Worm (Caenorhabditis elegans): ENCODE data around the gene T02H6.1.

The T02H6.1 gene

DNA sequence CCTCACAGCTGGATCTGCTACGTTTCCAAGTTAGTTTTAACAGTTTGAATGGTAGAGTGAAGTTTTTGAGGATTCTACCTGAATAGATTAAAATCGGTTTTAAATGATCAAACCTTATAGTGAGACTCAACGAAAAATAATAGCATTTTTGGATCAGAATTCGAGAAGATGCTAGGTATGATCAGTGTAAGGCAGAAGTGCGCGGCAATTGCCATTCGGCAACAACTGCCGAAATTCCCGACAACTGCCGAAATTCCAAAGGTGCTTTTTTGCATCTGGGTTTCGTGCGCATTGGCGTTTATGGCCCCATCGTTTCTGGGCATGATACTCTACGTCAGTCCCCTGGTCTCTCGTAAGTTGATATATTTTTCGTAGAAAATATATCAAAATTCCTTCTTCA lies 25.7 kb upstream of the T02H6.1 start, which contains the start of gene T02H6.6:
T02H6.6 (plus strand) TSS at position 301 of the 400 bp plus-strand sequence.
- TF ChIP-seq flt-1 (GFP tag; IDR thresholded peaks at IDR 0.05) (no peak), ref-1 (GFP tag; conservative IDR thresholded peaks at IDR 0.05) (no peak), T22C8.4 (GFP tag; IDR thresholded peaks at IDR 0.05) (no peak), ztf-23 (GFP tag; IDR thresholded peaks at IDR 0.05) (no peak), tab-1 (GFP tag; IDR thresholded peaks at IDR 0.05) (no peak), klf-2 (GFP tag; conservative IDR thresholded peaks at IDR 0.05) (no peak), med-1 (GFP tag; optimal IDR thresholded peaks at IDR 0.05; ENCODE audit: insufficient read depth) (no peak), ztf-29 (GFP tag; IDR thresholded peaks at IDR 0.05) (no peak), cog-1 (tag; optimal IDR thresholded peaks at IDR 0.05) (no peak)

DNA sequence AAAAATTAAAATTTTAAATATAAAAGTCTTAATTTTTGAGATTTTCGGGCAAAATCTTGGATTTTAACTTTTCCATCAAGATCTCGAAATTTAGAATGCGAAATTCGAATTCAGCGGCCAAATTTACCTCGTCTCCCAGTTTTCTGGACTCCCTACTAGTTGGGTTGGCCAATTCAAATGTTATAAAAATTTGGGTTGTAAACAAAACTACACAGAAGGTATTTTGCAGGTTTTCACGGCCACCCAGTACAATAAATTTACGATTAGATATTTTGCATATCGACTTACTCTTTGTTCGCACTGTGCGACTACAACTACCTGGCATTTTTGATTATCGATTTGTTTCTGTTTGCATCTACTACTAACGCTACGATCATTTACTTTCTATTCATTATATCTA lies 24.4 kb upstream of the T02H6.1 start, which contains the start of gene T02H6.5:
T02H6.5 (plus strand) TSS at position 301 of the 400 bp plus-strand sequence.
- TF ChIP-seq klf-2 (GFP tag; conservative IDR thresholded peaks at IDR 0.05): no peak
- no peak for TF ChIP-seq cog-1 (tag; optimal IDR thresholded peaks at IDR 0.05)
- no peak for TF ChIP-seq med-1 (GFP tag; optimal IDR thresholded peaks at IDR 0.05; ENCODE audit: insufficient read depth)
- no peak for TF ChIP-seq tab-1 (GFP tag; IDR thresholded peaks at IDR 0.05)
- TF ChIP-seq ztf-29 (GFP tag; IDR thresholded peaks at IDR 0.05): no peak
- no peak for TF ChIP-seq flt-1 (GFP tag; IDR thresholded peaks at IDR 0.05)
- TF ChIP-seq T22C8.4 (GFP tag; IDR thresholded peaks at IDR 0.05): no peak

DNA sequence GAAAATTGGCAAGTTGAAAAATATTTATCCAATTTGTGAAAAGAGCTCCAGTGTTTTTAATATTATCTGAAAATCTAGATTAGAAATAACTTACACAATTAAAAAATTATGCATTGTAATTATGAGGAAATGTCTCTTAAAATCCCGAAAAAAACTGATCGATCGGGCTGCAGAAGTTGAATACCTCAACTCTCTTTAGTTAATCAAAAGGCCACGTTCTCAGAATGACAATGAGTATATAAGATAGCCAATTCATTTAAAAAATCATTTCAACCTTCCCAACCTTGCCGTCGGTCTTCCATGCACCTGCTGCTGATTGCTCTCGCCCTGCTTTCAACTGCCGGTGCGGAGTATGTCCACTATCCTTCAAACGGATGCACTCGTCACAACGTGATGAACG lies 19.4 kb upstream of the T02H6.1 start, which contains the start of gene T02H6.4:
T02H6.4 (plus strand) TSS at position 301 of the 400 bp plus-strand sequence.
- TF ChIP-seq med-1 (GFP tag; optimal IDR thresholded peaks at IDR 0.05; ENCODE audit: insufficient read depth) (no peak), flt-1 (GFP tag; IDR thresholded peaks at IDR 0.05) (no peak)

DNA sequence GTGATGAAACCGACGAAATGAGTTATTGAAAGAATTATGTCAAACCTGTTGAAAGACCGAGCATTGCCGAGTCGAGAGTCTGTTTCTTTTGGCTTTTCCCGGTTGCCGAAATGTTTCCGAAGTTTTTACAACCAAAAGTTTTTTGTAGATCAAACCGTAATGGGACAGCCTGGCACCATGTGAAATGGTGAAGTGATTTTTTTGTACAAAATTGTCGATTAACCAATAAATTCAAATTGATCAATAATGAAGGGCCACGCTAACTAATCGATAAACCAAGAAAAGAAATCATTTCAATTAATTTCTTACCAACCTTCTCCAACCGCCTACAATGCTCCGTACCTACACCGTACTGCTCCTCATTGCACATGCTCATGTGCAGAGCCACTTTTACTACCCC lies 17.6 kb upstream of the T02H6.1 start, which contains the start of gene T02H6.3:
T02H6.3 (plus strand) TSS at position 301 of the 400 bp plus-strand sequence.
- no peak for TF ChIP-seq cog-1 (tag; optimal IDR thresholded peaks at IDR 0.05)
- no peak for TF ChIP-seq klf-2 (GFP tag; conservative IDR thresholded peaks at IDR 0.05)
- no peak for TF ChIP-seq ztf-29 (GFP tag; IDR thresholded peaks at IDR 0.05)
- TF ChIP-seq flt-1 (GFP tag; IDR thresholded peaks at IDR 0.05): no peak
- no peak for TF ChIP-seq tab-1 (GFP tag; IDR thresholded peaks at IDR 0.05)

DNA sequence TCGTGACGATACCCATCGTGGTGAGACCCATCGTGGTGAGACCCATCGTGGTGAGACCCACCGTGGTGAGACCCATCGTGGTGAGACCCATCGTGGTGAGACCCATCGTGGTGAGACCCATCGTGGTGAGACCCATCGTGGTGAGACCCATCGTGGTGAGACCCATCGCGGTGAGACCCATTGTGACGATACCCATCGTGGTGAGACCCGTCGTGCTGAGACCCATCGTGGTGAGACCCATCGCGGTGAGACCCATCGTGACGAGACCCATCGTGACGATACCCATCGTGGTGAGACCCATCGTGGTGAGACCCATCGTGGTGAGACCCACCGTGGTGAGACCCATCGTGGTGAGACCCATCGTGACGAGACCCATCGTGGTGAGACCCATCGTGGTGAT lies 14.1 kb upstream of the T02H6.1 start:
- TF ChIP-seq ref-1 (GFP tag; conservative IDR thresholded peaks at IDR 0.05): 0 out of 2 replicates have a peak, but pooled peaks have one; percentile 28
- TF ChIP-seq ztf-23 (GFP tag; IDR thresholded peaks at IDR 0.05): peak; percentile 41; the same call in 1 of the 2 replicates
- peak; percentile 80 for TF ChIP-seq tab-1 (GFP tag; IDR thresholded peaks at IDR 0.05)
- TF ChIP-seq T22C8.4 (GFP tag; IDR thresholded peaks at IDR 0.05): peak; percentile 34; the same call in 1 of the 2 replicates

DNA sequence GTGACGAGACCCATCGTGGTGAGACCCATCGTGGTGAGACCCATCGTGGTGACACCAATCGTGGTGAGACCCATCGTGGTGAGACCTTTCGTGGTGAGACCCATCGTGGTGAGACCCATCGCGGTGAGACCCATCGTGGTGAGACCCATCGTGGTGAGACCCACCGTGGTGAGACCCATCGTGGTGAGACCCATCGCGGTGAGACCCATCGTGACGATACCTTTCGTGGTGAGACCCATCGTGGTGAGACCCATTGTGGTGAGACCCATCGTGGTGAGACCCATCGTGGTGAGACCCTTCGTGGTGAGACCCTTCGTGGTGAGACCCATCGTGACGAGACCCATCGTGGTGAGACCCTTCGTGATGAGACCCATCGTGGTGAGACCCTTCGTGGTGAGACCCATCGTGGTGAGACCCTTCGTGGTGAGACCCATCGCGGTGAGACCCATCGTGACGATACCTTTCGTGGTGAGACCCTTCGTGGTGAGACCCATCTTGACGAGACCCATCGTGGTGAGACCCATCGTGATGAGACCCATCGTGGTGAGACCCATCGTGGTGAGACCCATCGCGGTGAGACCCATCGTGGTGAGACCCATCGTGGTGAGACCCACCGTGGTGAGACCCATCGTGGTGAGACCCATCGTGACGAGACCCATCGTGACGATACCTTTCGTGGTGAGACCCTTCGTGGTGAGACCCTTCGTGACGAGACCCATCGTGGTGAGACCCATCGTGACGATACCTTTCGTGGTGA lies 12.2 kb upstream of the T02H6.1 start:
- TF ChIP-seq tab-1 (GFP tag; IDR thresholded peaks at IDR 0.05) (peak; percentile 81), ztf-29 (GFP tag; IDR thresholded peaks at IDR 0.05) (peak; percentile 23; the same call in 1 of the 2 replicates), klf-2 (GFP tag; conservative IDR thresholded peaks at IDR 0.05) (peak; percentile 66), flt-1 (GFP tag; IDR thresholded peaks at IDR 0.05) (peak; percentile 69), T22C8.4 (GFP tag; IDR thresholded peaks at IDR 0.05) (peak; percentile 75), ref-1 (GFP tag; conservative IDR thresholded peaks at IDR 0.05) (peak; percentile 59)

DNA sequence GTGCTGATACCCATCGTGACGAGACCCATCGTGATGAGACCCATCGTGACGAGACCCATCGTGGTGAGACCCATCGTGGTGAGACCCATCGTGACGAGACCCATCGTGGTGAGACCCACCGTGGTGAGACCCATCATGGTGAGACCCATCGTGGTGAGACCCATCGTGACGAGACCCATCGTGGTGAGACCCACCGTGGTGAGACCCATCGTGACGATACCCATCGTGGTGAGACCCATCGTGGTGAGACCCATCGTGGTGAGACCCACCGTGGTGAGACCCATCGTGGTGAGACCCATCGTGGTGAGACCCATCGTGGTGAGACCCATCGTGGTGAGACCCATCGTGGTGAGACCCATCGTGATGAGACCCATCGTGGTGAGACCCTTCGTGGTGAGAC lies 10.7 kb upstream of the T02H6.1 start:
- TF ChIP-seq tab-1 (GFP tag; IDR thresholded peaks at IDR 0.05) (0 out of 2 replicates have a peak, but pooled peaks have one; percentile 45), ztf-23 (GFP tag; IDR thresholded peaks at IDR 0.05) (peak; percentile 48; the same call in 1 of the 2 replicates)

DNA sequence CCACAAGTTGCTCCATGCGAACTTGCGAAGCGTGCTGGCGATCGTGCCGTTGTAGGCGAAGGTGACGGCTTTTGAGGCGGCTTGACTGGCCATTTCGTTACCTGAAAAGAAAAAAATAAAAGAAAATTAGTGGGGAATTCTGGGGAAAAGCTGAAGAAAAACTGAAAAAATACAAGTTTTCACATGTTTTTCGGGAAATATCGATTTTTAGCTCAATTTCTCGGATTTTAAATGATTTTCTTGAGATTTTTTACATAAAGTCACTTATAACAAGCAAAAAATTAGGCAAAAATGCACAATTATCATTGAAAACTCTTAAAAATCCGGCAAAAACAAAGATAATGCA lies 8.2 kb upstream of the T02H6.1 start, which contains the start of gene T02H6.11:
T02H6.11 (minus strand) TSS at position 101 of the 346 bp plus-strand sequence.
- TF ChIP-seq med-1 (GFP tag; optimal IDR thresholded peaks at IDR 0.05; ENCODE audit: insufficient read depth) (no peak), flt-1 (GFP tag; IDR thresholded peaks at IDR 0.05) (no peak), klf-2 (GFP tag; conservative IDR thresholded peaks at IDR 0.05) (no peak), tab-1 (GFP tag; IDR thresholded peaks at IDR 0.05) (no peak), T22C8.4 (GFP tag; IDR thresholded peaks at IDR 0.05) (no peak), ztf-23 (GFP tag; IDR thresholded peaks at IDR 0.05) (no peak), cog-1 (tag; optimal IDR thresholded peaks at IDR 0.05) (no peak), ztf-29 (GFP tag; IDR thresholded peaks at IDR 0.05) (no peak), ref-1 (GFP tag; conservative IDR thresholded peaks at IDR 0.05) (no peak)

DNA sequence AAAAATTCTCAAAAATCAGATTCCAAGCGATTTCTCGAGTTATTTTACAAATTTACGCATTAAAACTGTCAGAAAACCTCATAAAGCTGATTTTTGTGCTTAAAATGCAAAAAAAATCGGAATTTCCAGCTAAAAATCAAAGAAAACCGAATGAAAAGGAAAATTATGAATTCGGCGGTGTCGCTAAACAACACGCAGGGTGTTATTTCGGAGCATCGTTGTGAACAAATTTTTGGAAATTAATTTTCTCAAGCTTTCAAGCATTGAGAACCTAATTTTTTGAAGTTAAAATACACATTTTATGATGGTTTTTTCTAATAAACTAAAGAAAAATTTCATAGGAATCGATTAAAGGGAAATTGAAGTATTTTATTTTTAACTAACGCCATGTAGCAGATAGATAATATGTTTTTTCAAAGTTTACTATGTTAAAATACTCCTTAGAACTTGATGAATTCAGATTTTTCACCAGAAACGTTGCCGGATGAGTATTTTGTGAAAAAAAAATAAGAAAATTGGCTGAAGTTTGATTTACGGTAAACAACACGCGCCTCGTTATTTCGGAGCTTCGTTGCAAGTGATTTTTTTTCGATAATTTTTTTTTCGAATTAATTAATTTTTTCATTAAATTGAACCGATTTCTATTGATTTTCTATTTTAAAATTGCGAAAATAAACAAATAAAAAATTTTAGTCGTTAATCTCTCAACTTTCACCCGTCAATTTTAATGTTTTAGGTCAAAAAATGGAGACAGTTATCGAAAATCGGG lies 7.6 kb upstream of the T02H6.1 start, which contains the start of gene thoc-1:
thoc-1 (plus strand) TSS at position 737 of the 769 bp plus-strand sequence.
- no peak for TF ChIP-seq ztf-29 (GFP tag; IDR thresholded peaks at IDR 0.05)

DNA sequence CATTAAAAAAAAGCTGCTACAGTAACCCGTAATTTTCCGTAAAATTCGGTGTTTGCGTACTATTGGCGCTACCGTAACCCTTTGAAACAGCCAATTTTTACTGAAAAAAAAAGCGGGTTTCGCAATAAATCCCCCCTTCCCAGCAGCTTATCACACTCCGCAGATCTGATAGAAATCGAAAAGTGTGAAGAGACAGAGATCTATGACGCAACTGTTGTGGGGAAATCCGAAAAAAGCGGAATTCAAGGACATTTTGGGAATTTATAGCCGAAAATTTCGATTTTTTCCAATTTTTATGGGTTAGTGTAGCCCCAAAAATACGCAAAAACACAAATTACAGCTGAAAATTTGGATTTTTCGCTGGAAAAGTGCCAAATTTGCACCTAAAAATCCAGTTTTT lies 12.8 kb downstream of the T02H6.1 start:
- TF ChIP-seq cog-1 (tag; optimal IDR thresholded peaks at IDR 0.05): no peak
- no peak for TF ChIP-seq T22C8.4 (GFP tag; IDR thresholded peaks at IDR 0.05)
- TF ChIP-seq ztf-23 (GFP tag; IDR thresholded peaks at IDR 0.05): no peak
- no peak for TF ChIP-seq klf-2 (GFP tag; conservative IDR thresholded peaks at IDR 0.05)
- TF ChIP-seq tab-1 (GFP tag; IDR thresholded peaks at IDR 0.05): no peak
- no peak for TF ChIP-seq med-1 (GFP tag; optimal IDR thresholded peaks at IDR 0.05; ENCODE audit: insufficient read depth)
- TF ChIP-seq ref-1 (GFP tag; conservative IDR thresholded peaks at IDR 0.05): no peak
- no peak for TF ChIP-seq flt-1 (GFP tag; IDR thresholded peaks at IDR 0.05)
- TF ChIP-seq ztf-29 (GFP tag; IDR thresholded peaks at IDR 0.05): no peak
